Worm (Caenorhabditis elegans) whole organism, young adult: ENCODE measurements around the gene ntl-9.

Experiments
- B0019.2 ChIP-seq: fragments of 200-800 bp; sonication (Bioruptor generic); conservative IDR thresholded peaks from 2 replicates; pipeline ENCODE4 v1.3.6; 2022; ENCODE audit warnings: missing genetic modification reagents, missing genetic modification characterization, missing compliant biosample characterization
- B0336.3 ChIP-seq: fragments of 200-800 bp; sonication (Bioruptor generic); IDR thresholded peaks from 2 replicates; pipeline ENCODE4 v1.3.6; 2022; ENCODE audit warnings: missing genetic modification characterization, missing compliant biosample characterization
- C06A6.2 ChIP-seq: fragments of 200-800 bp; sonication (Bioruptor generic); conservative IDR thresholded peaks from 2 replicates; pipeline ENCODE4 v1.3.6; 2022; ENCODE audit warnings: missing genetic modification characterization, missing compliant biosample characterization
- C17E4.6 ChIP-seq: fragments of 200-800 bp; sonication (Bioruptor generic); IDR thresholded peaks from 2 replicates; pipeline ENCODE4 v1.3.6; 2022; ENCODE audit warnings: missing genetic modification reagents, missing genetic modification characterization, missing compliant biosample characterization
- F10E7.11 ChIP-seq: sonication (generic microtip); optimal IDR thresholded peaks from 2 replicates; lab custom pipeline; 2017; ENCODE audit warnings: mild to moderate bottlenecking, missing genetic modification characterization, moderate library complexity, missing compliant biosample characterization
- F57C9.4 ChIP-seq: sonication (generic microtip); optimal IDR thresholded peaks from 2 replicates; lab custom pipeline; 2017; ENCODE audit warnings: mild to moderate bottlenecking, missing genetic modification characterization, missing compliant biosample characterization
- K11D2.4 ChIP-seq: fragments of 200-800 bp; sonication (Bioruptor generic); IDR thresholded peaks from 2 replicates; pipeline ENCODE4 v1.3.6; 2022; ENCODE audit warnings: missing genetic modification reagents, missing genetic modification characterization, missing compliant biosample characterization
- Y79H2A.3 ChIP-seq: fragments of 200-800 bp; sonication (Bioruptor generic); conservative IDR thresholded peaks from 2 replicates; pipeline ENCODE4 v1.3.6; 2022; ENCODE audit warnings: missing genetic modification reagents, missing genetic modification characterization, missing compliant biosample characterization
- Y95B8A.8 ChIP-seq: fragments of 200-800 bp; sonication (Bioruptor generic); IDR thresholded peaks from 2 replicates; pipeline ENCODE4 v1.3.6; 2022; ENCODE audit warnings: missing genetic modification reagents, missing genetic modification characterization, missing compliant biosample characterization
- ZK185.1 ChIP-seq: sonication (generic microtip); optimal IDR thresholded peaks from 2 replicates; lab custom pipeline; 2016; ENCODE audit warnings: mild to moderate bottlenecking, missing genetic modification characterization, missing compliant biosample characterization; ENCODE audit not compliant: poor library complexity, severe bottlenecking
- akir-1 ChIP-seq: fragments of 200-800 bp; sonication (Bioruptor generic); optimal IDR thresholded peaks from 2 replicates; lab custom pipeline; 2018; ENCODE audit warnings: mild to moderate bottlenecking, missing genetic modification characterization, moderate library complexity, missing compliant biosample characterization
- aptf-2 ChIP-seq: fragments of 200-800 bp; sonication (Bioruptor generic); conservative IDR thresholded peaks from 2 replicates; pipeline ENCODE4 v1.3.6; 2022; ENCODE audit warnings: missing genetic modification reagents, missing genetic modification characterization, missing compliant biosample characterization
- aptf-3 ChIP-seq: fragments of 200-800 bp; sonication (Bioruptor generic); IDR thresholded peaks from 2 replicates; pipeline ENCODE4 v1.3.6; 2022; ENCODE audit warnings: missing genetic modification characterization, missing compliant biosample characterization
- athp-1 ChIP-seq: sonication (generic microtip); optimal IDR thresholded peaks from 2 replicates; lab custom pipeline; 2017; ENCODE audit warnings: mild to moderate bottlenecking, missing genetic modification characterization, missing compliant biosample characterization
- attf-5 ChIP-seq: fragments of 200-800 bp; sonication (Bioruptor generic); optimal IDR thresholded peaks from 2 replicates; lab custom pipeline; 2018; ENCODE audit warnings: mild to moderate bottlenecking, missing genetic modification characterization, missing compliant biosample characterization
- bed-2 ChIP-seq: fragments of 200-800 bp; sonication (Bioruptor generic); IDR thresholded peaks from 2 replicates; pipeline ENCODE4 v1.3.6; 2022; ENCODE audit warnings: missing genetic modification reagents, missing genetic modification characterization, missing compliant biosample characterization
- ceh-100 ChIP-seq: fragments of 200-800 bp; sonication (Bioruptor generic); IDR thresholded peaks from 2 replicates; pipeline ENCODE4 v1.3.6; 2022; ENCODE audit warnings: missing genetic modification reagents, missing genetic modification characterization, missing compliant biosample characterization
- ceh-40 ChIP-seq: fragments of 200-800 bp; sonication (Bioruptor generic); IDR thresholded peaks from 2 replicates; pipeline ENCODE4 v1.3.6; 2022; ENCODE audit warnings: missing genetic modification characterization, missing compliant biosample characterization
- ceh-58 ChIP-seq: fragments of 200-800 bp; sonication (Bioruptor generic); IDR thresholded peaks from 2 replicates; pipeline ENCODE4 v1.3.6; 2022; ENCODE audit warnings: missing genetic modification characterization, missing compliant biosample characterization
- efl-1 ChIP-seq: fragments of 150-350 bp; optimal IDR thresholded peaks from 2 replicates; lab custom pipeline; 2014; ENCODE audit warnings: missing biosample characterization, missing genetic modification reagents, missing genetic modification characterization
- egl-18 ChIP-seq: fragments of 200-800 bp; sonication (Bioruptor generic); IDR thresholded peaks from 2 replicates; pipeline ENCODE4 v1.3.6; 2022; ENCODE audit warnings: missing genetic modification reagents, missing genetic modification characterization, missing compliant biosample characterization
- egrh-3 ChIP-seq: fragments of 200-800 bp; sonication (Bioruptor generic); IDR thresholded peaks from 2 replicates; pipeline ENCODE4 v1.3.6; 2022; ENCODE audit warnings: missing genetic modification reagents, missing genetic modification characterization, missing compliant biosample characterization
- ekl-4 ChIP-seq: fragments of 200-800 bp; sonication (Bioruptor generic); IDR thresholded peaks from 2 replicates; pipeline ENCODE4 v1.3.6; 2022; ENCODE audit warnings: missing genetic modification reagents, missing genetic modification characterization, missing compliant biosample characterization
- hrde-1 ChIP-seq: sonication (generic microtip); optimal IDR thresholded peaks from 2 replicates; lab custom pipeline; 2016; ENCODE audit warnings: missing genetic modification characterization, mild to moderate bottlenecking, missing compliant biosample characterization, moderate library complexity, missing genotype, missing genetic modification reagents, borderline replicate concordance
- lin-35 ChIP-seq, 3 experiments: fragments of 150-350 bp in 2 of 3; sonication (generic microtip) in 1 of 3; optimal IDR thresholded peaks; 2 replicates each; lab custom pipeline; 2014 to 2018; ENCODE audit warnings: missing biosample characterization in 3 of 3, missing genetic modification characterization in 3 of 3, missing genetic modification reagents in 3 of 3
- lin-40 ChIP-seq: sonication (generic microtip); optimal IDR thresholded peaks from 2 replicates; lab custom pipeline; 2016; ENCODE audit warnings: missing genetic modification characterization, mild to moderate bottlenecking, missing compliant biosample characterization, missing genotype, missing genetic modification reagents
- lin-54 ChIP-seq: fragments of 200-800 bp; sonication (Bioruptor generic); optimal IDR thresholded peaks from 2 replicates; lab custom pipeline; 2018; ENCODE audit warnings: mild to moderate bottlenecking, missing genetic modification characterization, missing compliant biosample characterization
- madf-10 ChIP-seq: sonication (generic microtip); optimal IDR thresholded peaks from 2 replicates; lab custom pipeline; 2016; ENCODE audit warnings: mild to moderate bottlenecking, missing genetic modification characterization, missing compliant biosample characterization
- madf-8 ChIP-seq: fragments of 200-800 bp; sonication (Bioruptor generic); conservative IDR thresholded peaks from 2 replicates; pipeline ENCODE4 v1.3.6; 2022; ENCODE audit warnings: missing genetic modification reagents, missing genetic modification characterization, missing compliant biosample characterization
- mcd-1 ChIP-seq: fragments of 200-800 bp; sonication (Bioruptor generic); IDR thresholded peaks from 2 replicates; pipeline ENCODE4 v1.3.6; 2022; ENCODE audit warnings: missing genetic modification reagents, missing genetic modification characterization, missing compliant biosample characterization
- mel-28 ChIP-seq: sonication (generic microtip); optimal IDR thresholded peaks from 2 replicates; lab custom pipeline; 2016; ENCODE audit warnings: borderline replicate concordance, mild to moderate bottlenecking, missing genetic modification characterization, missing compliant biosample characterization
- mes-4 ChIP-seq: sonication (generic microtip); optimal IDR thresholded peaks from 2 replicates; lab custom pipeline; 2016; ENCODE audit warnings: missing genotype, missing genetic modification characterization, missing compliant biosample characterization
- nhr-120 ChIP-seq: fragments of 200-800 bp; sonication (Bioruptor generic); IDR thresholded peaks from 2 replicates; pipeline ENCODE4 v1.3.6; 2022; ENCODE audit warnings: missing genetic modification characterization, missing compliant biosample characterization
- nhr-179 ChIP-seq: sonication (generic microtip); optimal IDR thresholded peaks from 2 replicates; lab custom pipeline; 2016; ENCODE audit warnings: mild to moderate bottlenecking, missing genetic modification characterization, missing compliant biosample characterization
- rcor-1 ChIP-seq: fragments of 200-800 bp; sonication (Bioruptor generic); IDR thresholded peaks from 2 replicates; pipeline ENCODE4 v1.3.6; 2022; ENCODE audit warnings: missing genetic modification reagents, missing genetic modification characterization, missing compliant biosample characterization
- rec-8 ChIP-seq, 2 experiments: sonication (generic microtip); optimal IDR thresholded peaks; 2 replicates each; lab custom pipeline; 2016; ENCODE audit warnings: mild to moderate bottlenecking in 2 of 2, missing genetic modification characterization in 2 of 2, missing genetic modification reagents in 2 of 2, missing genotype in 2 of 2, missing biosample characterization in 1 of 2, missing compliant biosample characterization in 1 of 2, moderate library complexity in 1 of 2
- sptf-2 ChIP-seq: fragments of 200-800 bp; sonication (Bioruptor generic); optimal IDR thresholded peaks from 2 replicates; lab custom pipeline; 2018; ENCODE audit warnings: mild to moderate bottlenecking, missing genetic modification characterization, missing compliant biosample characterization
- tbp1 ChIP-seq: fragments of 200-800 bp; sonication (Bioruptor generic); optimal IDR thresholded peaks from 2 replicates; lab custom pipeline; 2018; ENCODE audit warnings: mild to moderate bottlenecking, missing genetic modification characterization, missing compliant biosample characterization
- tbx-9 ChIP-seq: sonication (generic microtip); optimal IDR thresholded peaks from 2 replicates; lab custom pipeline; 2016; ENCODE audit warnings: borderline replicate concordance, missing genetic modification characterization, inconsistent platforms, missing compliant biosample characterization
- zim-3 ChIP-seq: sonication (generic microtip); optimal IDR thresholded peaks from 2 replicates; lab custom pipeline; 2017; ENCODE audit warnings: mild to moderate bottlenecking, missing genetic modification characterization, moderate library complexity, missing compliant biosample characterization

The ntl-9 gene

DNA sequence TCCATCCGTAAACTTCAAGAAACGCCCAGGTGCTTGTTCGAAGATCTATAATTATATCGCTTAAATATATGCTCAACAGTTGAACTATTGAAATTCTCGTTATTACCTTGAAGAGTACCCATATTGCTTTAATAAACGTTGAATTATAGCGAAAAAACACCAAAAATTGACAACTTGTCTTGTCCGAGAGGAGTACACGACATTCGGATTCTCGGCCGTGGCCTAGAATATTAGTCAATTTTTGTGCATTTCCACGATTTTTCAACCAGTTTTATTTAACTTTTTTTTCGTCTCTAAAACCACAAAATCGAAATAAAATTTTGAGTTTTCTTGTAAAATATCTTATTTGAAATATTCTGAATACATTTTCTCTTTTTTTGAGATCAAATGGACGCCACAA is 32.0 kb upstream of the ntl-9 start, which contains the start of the genes F26F4.9 and cee-1 (continued):
- peak; percentile 76 for TF ChIP-seq ZK185.1 (tag; lab: Kevin White, UChicago)
- TF ChIP-seq attf-5 (GFP tag; lab: Kevin White, UChicago): no peak
- no peak for TF ChIP-seq egrh-3 (GFP tag; lab: Robert Waterston, UW)
- no peak for TF ChIP-seq sptf-2
- TF ChIP-seq rcor-1: 0 out of 2 replicates have a peak, but pooled peaks have one; percentile 15
- no peak for TF ChIP-seq B0336.3
- peak; percentile 48; the same call in 1 of the 2 replicates for TF ChIP-seq mcd-1 (GFP tag; lab: Robert Waterston, UW)
- peak in 1 of 3 experiments; percentile 63 for TF ChIP-seq lin-35 (GFP tag; optimal IDR thresholded peaks at IDR 0.05; lab: Kevin White, UChicago)
- no peak for TF ChIP-seq B0019.2 (GFP tag; lab: Robert Waterston, UW)
- peak; percentile 36; the same call in 1 of the 2 replicates for TF ChIP-seq madf-8 (GFP tag; lab: Robert Waterston, UW)
- no peak for TF ChIP-seq zim-3 (tag; lab: Kevin White, UChicago)
- TF ChIP-seq lin-40: peak; percentile 5
- TF ChIP-seq, all 124 proteins: peak for 18

DNA sequence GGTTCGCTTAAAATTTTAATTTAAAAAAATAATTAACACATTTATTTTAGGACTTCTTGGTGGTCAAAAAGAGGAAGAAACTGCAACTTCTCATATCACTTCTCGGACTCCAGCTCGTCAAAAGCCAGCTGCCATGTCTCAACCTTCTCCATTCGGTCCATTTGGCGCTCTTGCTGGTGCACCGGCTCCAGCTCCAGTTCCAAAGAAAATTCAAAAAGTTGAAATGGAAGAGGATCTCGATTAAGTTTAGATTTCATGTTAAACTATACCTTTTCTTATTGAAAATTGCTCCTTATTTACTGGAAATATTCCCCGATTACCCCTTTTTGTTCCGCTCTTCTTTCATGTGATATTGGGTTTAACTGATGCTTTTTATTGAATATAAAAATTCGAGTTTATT is 30.6 kb upstream of the ntl-9 start:
- TF ChIP-seq hrde-1 (tag; lab: Kevin White, UChicago): peak; percentile 19
- TF ChIP-seq lin-54 (GFP tag; lab: Kevin White, UChicago): no peak

DNA sequence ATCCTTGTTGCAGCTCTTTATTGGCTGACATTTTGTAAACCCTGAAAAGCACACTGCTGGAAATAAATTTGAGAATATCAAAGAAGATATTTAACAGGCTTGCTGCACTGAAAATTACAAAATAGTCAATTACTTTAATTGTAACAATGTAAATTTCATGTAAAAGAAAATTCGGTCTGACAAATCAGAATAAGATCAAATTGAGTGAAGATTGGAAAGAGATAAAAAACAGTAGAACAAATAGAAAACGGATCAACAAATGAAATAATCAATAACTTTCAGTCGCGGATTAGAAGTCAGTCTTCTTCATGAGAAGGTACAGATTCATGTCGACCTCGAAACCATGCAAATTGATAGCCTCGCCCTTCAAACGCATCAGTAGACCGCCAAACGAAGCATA is 27.2 kb upstream of the ntl-9 start, which contains the start of gene rars-1:
Gene rars-1 (minus strand): TSS at position 101 of the 400 bp plus-strand sequence.
- TF ChIP-seq tbp1 (no peak), mel-28 (tag; lab: Kevin White, UChicago) (no peak), mes-4 (tag; lab: Kevin White, UChicago) (no peak), egrh-3 (GFP tag; lab: Robert Waterston, UW) (no peak), efl-1 (GFP tag; lab: Kevin White, UChicago) (no peak), ZK185.1 (tag; lab: Kevin White, UChicago) (no peak), C17E4.6 (GFP tag; lab: Robert Waterston, UW) (no peak), ceh-58 (GFP tag; lab: Robert Waterston, UW) (0 out of 2 replicates have a peak, but pooled peaks have one; percentile 56), F10E7.11 (no peak), F57C9.4 (no peak), B0019.2 (GFP tag; lab: Robert Waterston, UW) (no peak), ekl-4 (GFP tag; lab: Robert Waterston, UW) (no peak), ceh-40 (GFP tag; lab: Robert Waterston, UW) (no peak), lin-54 (GFP tag; lab: Kevin White, UChicago) (peak; percentile 14)
- TF ChIP-seq, all 124 proteins: peak for 2

DNA sequence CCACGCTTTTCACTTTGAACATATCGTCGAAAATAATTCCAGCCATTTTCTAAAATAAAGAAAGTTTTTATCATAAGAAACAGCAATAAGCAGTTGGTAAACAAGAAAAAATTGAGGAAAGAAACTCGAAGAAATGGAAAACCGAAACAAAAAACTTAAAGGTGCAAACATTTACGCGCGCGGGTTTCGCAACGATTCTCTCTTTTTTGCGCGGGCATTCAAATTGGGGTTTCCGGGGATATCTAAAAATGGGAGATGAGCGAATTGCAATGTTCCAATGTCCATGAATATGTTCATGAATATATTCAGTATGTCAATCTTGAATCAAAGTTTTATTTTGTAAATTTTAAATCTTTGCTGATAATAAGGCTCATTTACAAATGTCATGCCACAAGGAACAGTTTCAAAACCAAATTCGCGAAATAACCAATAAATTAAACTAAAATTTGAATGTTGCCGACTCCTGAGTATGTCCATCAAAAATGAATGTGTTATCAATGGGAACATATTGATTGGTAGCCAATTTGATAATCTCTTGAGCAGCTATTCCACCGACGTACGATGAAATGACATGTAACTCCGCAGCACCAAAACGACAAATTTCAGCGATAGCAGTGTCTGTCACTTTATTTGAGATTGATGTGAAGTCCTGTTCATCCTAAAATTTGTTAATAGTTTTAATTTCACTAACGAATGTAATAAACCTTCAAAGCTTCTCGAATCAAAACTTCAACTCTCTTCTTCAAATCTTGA is 26.2 kb upstream of the ntl-9 start, which contains the start of gene rpb-8:
Gene rpb-8 (minus strand): TSS at position 49 of the 753 bp plus-strand sequence.
- TF ChIP-seq K11D2.4 (GFP tag; lab: Robert Waterston, UW) (no peak), B0019.2 (GFP tag; lab: Robert Waterston, UW) (no peak), nhr-120 (GFP tag; lab: Robert Waterston, UW) (no peak), ZK185.1 (tag; lab: Kevin White, UChicago) (no peak), Y95B8A.8 (GFP tag; lab: Robert Waterston, UW) (no peak), C06A6.2 (GFP tag; lab: Robert Waterston, UW) (no peak), egl-18 (GFP tag; lab: Robert Waterston, UW) (no peak), athp-1 (tag; lab: Kevin White, UChicago) (no peak), rec-8 (tag; optimal IDR thresholded peaks at IDR 0.05; lab: Kevin White, UChicago) (no peak), bed-2 (GFP tag; lab: Robert Waterston, UW) (no peak), madf-10 (no peak), aptf-3 (no peak), ceh-100 (GFP tag; lab: Robert Waterston, UW) (no peak), nhr-179 (tag; lab: Kevin White, UChicago) (no peak), akir-1 (GFP tag; lab: Kevin White, UChicago) (no peak), efl-1 (GFP tag; lab: Kevin White, UChicago) (peak; percentile 70), Y79H2A.3 (GFP tag; lab: Robert Waterston, UW) (no peak), aptf-2 (no peak), madf-8 (GFP tag; lab: Robert Waterston, UW) (no peak), tbx-9 (no peak), rcor-1 (no peak), mes-4 (tag; lab: Kevin White, UChicago) (no peak)
